Worm (Caenorhabditis elegans) whole organism, mixed stage, embryonic: ENCODE data around the gene nhr-135.

ENCODE experiments used
- blmp-1 ChIP-seq: fragments of 150-350 bp; optimal IDR thresholded peaks from 2 replicates; lab custom pipeline; 2014; ENCODE audit warnings: missing biosample characterization, missing genetic modification characterization
- ceh-43 ChIP-seq: fragments of 200-800 bp; sonication (Bioruptor generic); optimal IDR thresholded peaks from 2 replicates; lab custom pipeline; 2018; ENCODE audit warnings: mild to moderate bottlenecking, missing genetic modification characterization, moderate library complexity, missing compliant biosample characterization
- ceh-83 ChIP-seq: fragments of 200-800 bp; sonication (Bioruptor generic); optimal IDR thresholded peaks from 2 replicates; lab custom pipeline; 2018; ENCODE audit warnings: mild to moderate bottlenecking, missing genetic modification characterization, missing compliant biosample characterization
- cnd-1 ChIP-seq: fragments of 200-800 bp; sonication (Bioruptor generic); optimal IDR thresholded peaks from 2 replicates; lab custom pipeline; 2018; ENCODE audit warnings: mild to moderate bottlenecking, missing genetic modification characterization, missing compliant biosample characterization
- elt-1 ChIP-seq: sonication (generic microtip); optimal IDR thresholded peaks from 2 replicates; lab custom pipeline; 2017; ENCODE audit warnings: missing genetic modification characterization, mild to moderate bottlenecking, missing compliant biosample characterization, antibody characterized with exemption, moderate library complexity, borderline replicate concordance; ENCODE audit not compliant: insufficient read depth
- elt-3 ChIP-seq: fragments of 150-350 bp; optimal IDR thresholded peaks from 2 replicates; lab custom pipeline; 2014; ENCODE audit warnings: missing biosample characterization, missing genetic modification characterization
- hlh-1 ChIP-seq: fragments of 150-350 bp; optimal IDR thresholded peaks from 2 replicates; lab custom pipeline; 2014; ENCODE audit warnings: missing biosample characterization, missing genetic modification reagents, missing genetic modification characterization
- lin-13 ChIP-seq: fragments of 150-350 bp; optimal IDR thresholded peaks from 2 replicates; lab custom pipeline; 2014; ENCODE audit warnings: missing biosample characterization, missing genetic modification characterization
- lin-32 ChIP-seq: fragments of 200-800 bp; sonication (Bioruptor generic); optimal IDR thresholded peaks from 2 replicates; lab custom pipeline; 2018; ENCODE audit warnings: mild to moderate bottlenecking, missing genetic modification characterization, missing compliant biosample characterization
- mep-1 ChIP-seq: fragments of 150-350 bp; optimal IDR thresholded peaks from 2 replicates; lab custom pipeline; 2017; ENCODE audit warnings: missing biosample characterization, missing genetic modification reagents, missing genetic modification characterization, inconsistent platforms
- nhr-2 ChIP-seq: fragments of 150-350 bp; optimal IDR thresholded peaks from 2 replicates; lab custom pipeline; 2014; ENCODE audit warnings: missing biosample characterization, missing genetic modification characterization
- nhr-237 ChIP-seq: fragments of 150-350 bp; optimal IDR thresholded peaks from 2 replicates; lab custom pipeline; 2014; ENCODE audit warnings: missing biosample characterization, missing genetic modification characterization
- nhr-28 ChIP-seq: fragments of 150-350 bp; optimal IDR thresholded peaks from 2 replicates; lab custom pipeline; 2014; ENCODE audit warnings: missing biosample characterization, missing genetic modification characterization
- nhr-76 ChIP-seq: sonication (generic microtip); optimal IDR thresholded peaks from 2 replicates; lab custom pipeline; 2017; ENCODE audit warnings: missing biosample characterization, missing genetic modification characterization
- pha-4 ChIP-seq: fragments of 150-350 bp; optimal IDR thresholded peaks from 2 replicates; lab custom pipeline; 2018; ENCODE audit warnings: missing biosample characterization, missing genetic modification reagents, missing genetic modification characterization
- snpc-4 ChIP-seq: fragments of 150-350 bp; optimal IDR thresholded peaks from 2 replicates; lab custom pipeline; 2014; ENCODE audit warnings: missing biosample characterization, missing genetic modification characterization
- sptf-1 ChIP-seq: sonication (generic microtip); optimal IDR thresholded peaks from 2 replicates; lab custom pipeline; 2017; ENCODE audit warnings: mild to moderate bottlenecking, missing genetic modification characterization, moderate library complexity, missing compliant biosample characterization
- tbx-8 ChIP-seq: fragments of 200-800 bp; sonication (Bioruptor generic); optimal IDR thresholded peaks from 2 replicates; lab custom pipeline; 2018; ENCODE audit warnings: mild to moderate bottlenecking, missing genetic modification characterization, moderate library complexity, missing compliant biosample characterization
- unc-120 ChIP-seq: sonication (generic microtip); optimal IDR thresholded peaks from 2 replicates; lab custom pipeline; 2017; ENCODE audit warnings: missing genetic modification characterization, missing compliant biosample characterization; ENCODE audit not compliant: poor library complexity, severe bottlenecking
- unc-39 ChIP-seq: fragments of 150-350 bp; optimal IDR thresholded peaks from 2 replicates; lab custom pipeline; 2014; ENCODE audit warnings: missing biosample characterization, missing genetic modification characterization
- unc-62 ChIP-seq: fragments of 150-350 bp; optimal IDR thresholded peaks from 2 replicates; lab custom pipeline; 2014; ENCODE audit warnings: missing biosample characterization, missing genetic modification reagents, missing genetic modification characterization
- zip-8 ChIP-seq: fragments of 150-350 bp; optimal IDR thresholded peaks from 2 replicates; lab custom pipeline; 2014; ENCODE audit warnings: missing biosample characterization, missing genetic modification characterization
- ztf-11 ChIP-seq: fragments of 150-350 bp; optimal IDR thresholded peaks from 2 replicates; lab custom pipeline; 2014; ENCODE audit warnings: missing biosample characterization, missing genetic modification characterization

nhr-135 gene

DNA sequence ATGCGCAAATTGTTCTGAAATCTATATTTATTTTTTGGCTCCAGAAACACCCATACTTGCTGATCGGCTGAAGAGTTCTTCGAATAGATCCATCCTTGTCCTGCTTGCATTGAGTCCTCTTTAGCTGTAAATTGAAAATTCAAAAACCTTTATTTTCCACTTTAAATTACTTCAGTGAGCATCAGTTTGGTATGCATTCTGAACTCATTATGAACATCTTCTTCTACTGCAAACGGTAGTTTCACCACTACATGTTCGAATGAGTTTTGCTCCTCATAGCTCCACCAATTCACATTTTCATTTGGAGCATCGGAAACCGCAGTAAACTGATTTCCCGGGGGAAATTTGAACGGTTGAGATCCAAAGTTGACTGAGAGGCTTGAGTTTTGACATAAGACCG, 43.4 kb downstream of the nhr-135 start:
- TF ChIP-seq pha-4 (no peak), nhr-28 (no peak), zip-8 (tag; lab: Kevin White, UChicago) (no peak), elt-3 (tag; lab: Kevin White, UChicago) (no peak), elt-1 (tag; lab: Kevin White, UChicago) (no peak), hlh-1 (tag; lab: Kevin White, UChicago) (no peak), lin-13 (tag; lab: Kevin White, UChicago) (no peak), unc-39 (no peak), cnd-1 (tag; lab: Kevin White, UChicago) (no peak), blmp-1 (tag; lab: Kevin White, UChicago) (no peak), unc-62 (GFP tag; lab: Kevin White, UChicago) (no peak), nhr-237 (tag; lab: Kevin White, UChicago) (no peak), ceh-83 (GFP tag; lab: Kevin White, UChicago) (no peak), nhr-2 (tag; lab: Kevin White, UChicago) (no peak), tbx-8 (GFP tag; lab: Kevin White, UChicago) (no peak), mep-1 (no peak), lin-32 (GFP tag; lab: Kevin White, UChicago) (no peak)
- TF ChIP-seq, all 35 proteins: peak for 0

DNA sequence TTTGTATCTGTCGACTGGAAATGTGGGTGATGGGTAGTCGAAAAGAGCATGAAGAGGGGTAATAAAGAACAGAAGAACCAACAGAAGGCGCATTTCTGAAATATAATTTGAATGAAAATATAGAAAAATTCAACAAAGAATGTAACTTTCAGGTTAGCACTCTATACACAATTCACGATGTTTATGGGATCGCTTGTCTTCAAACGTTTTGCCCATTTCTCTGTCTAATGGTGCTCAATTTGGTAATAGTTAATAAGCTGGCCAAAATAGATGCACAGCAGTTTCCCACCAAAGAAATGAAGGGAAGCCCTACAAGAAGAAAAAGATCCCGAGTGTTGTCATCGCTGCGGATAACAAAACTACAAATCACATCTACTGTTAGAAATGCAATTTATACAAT, 46.1 kb downstream of the nhr-135 start, which contains the start of gene F20A1.8:
Gene F20A1.8, minus strand, starts transcription at position 101 of the 400 bp plus-strand sequence.
- TF ChIP-seq nhr-76 (tag; lab: Kevin White, UChicago): no peak
- TF ChIP-seq zip-8 (tag; lab: Kevin White, UChicago): no peak
- no peak for TF ChIP-seq snpc-4 (tag; lab: Kevin White, UChicago)
- no peak for TF ChIP-seq lin-32 (GFP tag; lab: Kevin White, UChicago)

DNA sequence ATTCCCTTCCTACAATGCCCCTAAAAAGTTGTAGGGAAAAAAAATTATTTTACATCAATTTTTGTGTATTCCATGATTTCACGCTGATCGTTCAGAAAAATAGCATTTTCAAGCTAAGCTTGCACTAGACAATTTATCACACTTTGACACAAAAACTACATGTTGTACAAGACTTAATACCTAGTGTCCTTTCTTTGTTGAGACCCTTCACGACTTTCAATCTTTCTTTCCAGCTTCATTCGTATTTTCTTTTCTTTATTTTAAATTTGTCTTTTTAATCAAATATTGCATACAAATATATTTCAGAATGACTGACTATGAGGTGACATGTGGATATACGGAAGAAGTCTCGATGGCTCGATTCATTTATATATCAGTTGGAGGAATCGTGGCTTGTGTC, 47.6 kb downstream of the nhr-135 start, which contains the start of gene F20A1.2:
Gene F20A1.2, plus strand, starts transcription at position 301 of the 400 bp plus-strand sequence.
- no peak for TF ChIP-seq lin-13 (tag; lab: Kevin White, UChicago)
- TF ChIP-seq ztf-11: no peak
- no peak for TF ChIP-seq unc-120 (tag; lab: Kevin White, UChicago)
- TF ChIP-seq unc-62 (GFP tag; lab: Kevin White, UChicago): no peak
- no peak for TF ChIP-seq nhr-237 (tag; lab: Kevin White, UChicago)
- TF ChIP-seq mep-1: no peak
- TF ChIP-seq unc-39: no peak
- no peak for TF ChIP-seq lin-32 (GFP tag; lab: Kevin White, UChicago)
- TF ChIP-seq sptf-1: no peak
- TF ChIP-seq ceh-43 (GFP tag; lab: Kevin White, UChicago): no peak
- TF ChIP-seq elt-1 (tag; lab: Kevin White, UChicago): no peak
- TF ChIP-seq tbx-8 (GFP tag; lab: Kevin White, UChicago): no peak
- TF ChIP-seq elt-3 (tag; lab: Kevin White, UChicago): no peak
- TF ChIP-seq, all 35 proteins: peak for 0
